Fruit fly (Drosophila melanogaster) S2 (cell line): ENCODE results near the gene Sap-r.

Experiments used
- CG8478 ChIP-seq: fragments of >200 bp; optimal IDR thresholded peaks from 2 replicates; lab custom pipeline; 2018
- CTCF ChIP-seq, 2 experiments: fragments of >200 bp; optimal IDR thresholded peaks; 2 replicates each; lab custom pipeline; 2018

Sap-r gene

DNA sequence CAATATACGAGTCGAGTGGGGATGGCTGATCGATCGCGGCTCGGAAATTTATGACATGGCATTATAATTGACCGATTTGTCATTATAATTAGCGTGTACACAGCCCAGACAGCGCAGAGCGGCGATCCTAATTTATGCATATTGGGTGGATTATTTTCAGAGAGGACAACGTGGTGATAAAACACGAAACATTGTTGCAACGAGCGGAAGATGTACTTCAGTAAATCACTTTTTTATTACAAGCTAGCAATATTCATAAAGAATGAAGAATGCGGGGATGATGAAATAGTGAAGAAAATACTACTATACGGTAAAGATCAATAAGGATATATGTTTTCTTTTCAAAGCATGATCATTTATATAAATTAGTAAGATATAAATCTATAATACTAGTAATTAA lies 44.4 kb downstream of the Sap-r start:
- TF ChIP-seq CTCF (optimal IDR thresholded peaks at IDR 0.05; lab: Kevin White, UChicago), result no peak
- TF ChIP-seq CG8478 (lab: Kevin White, UChicago), result no peak

DNA sequence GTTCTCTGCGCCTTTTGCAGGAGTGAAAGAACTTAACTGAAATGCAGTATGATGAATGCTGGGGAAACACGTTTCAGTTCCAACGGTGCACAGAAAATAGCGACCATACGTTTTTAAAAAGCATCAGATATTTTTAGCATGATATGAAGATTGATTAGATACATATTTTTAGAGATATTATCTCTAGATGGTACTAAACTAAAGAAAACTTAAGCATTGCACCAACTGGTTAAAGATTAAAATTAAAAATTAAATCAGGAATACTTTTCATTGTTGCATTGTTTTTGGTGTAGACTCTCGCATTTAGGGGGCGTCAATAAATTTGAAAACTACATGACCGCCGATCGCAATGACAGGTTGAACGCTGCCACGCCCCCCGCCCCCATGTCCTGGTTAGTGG lies 45.2 kb downstream of the Sap-r start:
- TF ChIP-seq CG8478 (lab: Kevin White, UChicago) (no peak), CTCF (optimal IDR thresholded peaks at IDR 0.05; lab: Kevin White, UChicago) (no peak)

- TF ChIP-seq CTCF (optimal IDR thresholded peaks at IDR 0.05; lab: Kevin White, UChicago) (no peak), CG8478 (lab: Kevin White, UChicago) (no peak)
Observed at dm6 chr3R:30842639-30843476, 46.0 kb downstream of the Sap-r start.

- TF ChIP-seq CTCF (optimal IDR thresholded peaks at IDR 0.05; lab: Kevin White, UChicago), result no peak
- no peak for TF ChIP-seq CG8478 (lab: Kevin White, UChicago)
Observed at dm6 chr3R:30842199-30842598, 46.7 kb downstream of the Sap-r start.

DNA sequence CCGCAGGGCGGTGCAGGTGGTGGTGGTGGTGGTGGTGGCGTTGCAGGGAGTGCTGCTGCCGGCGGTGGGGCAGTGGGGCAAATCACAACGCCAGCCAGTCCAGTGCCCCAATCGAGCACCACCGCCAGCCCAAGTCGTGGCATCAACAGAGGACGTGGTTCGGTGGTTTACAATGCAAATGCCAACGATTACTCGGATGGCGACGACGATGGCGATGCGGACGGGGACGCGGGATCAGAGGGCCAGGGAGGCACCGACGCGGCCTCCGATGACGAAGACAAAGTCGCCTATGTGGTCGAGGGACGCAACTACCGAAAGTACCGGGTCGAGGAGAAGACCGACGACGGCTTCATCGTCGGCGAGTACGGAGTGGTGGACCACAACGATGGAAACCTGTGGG lies 48.1 kb downstream of the Sap-r start:
- TF ChIP-seq CG8478 (lab: Kevin White, UChicago), result no peak
- no peak for TF ChIP-seq CTCF (optimal IDR thresholded peaks at IDR 0.05; lab: Kevin White, UChicago)
